Worm (Caenorhabditis elegans) whole organism, late embryonic: ENCODE results near the gene sre-54.

Experiments
- C38D4.7 ChIP-seq: fragments of 200-800 bp; sonication (Bioruptor generic); optimal IDR thresholded peaks from 2 replicates; lab custom pipeline; 2018; ENCODE audit warnings: mild to moderate bottlenecking, missing genetic modification characterization, moderate library complexity, missing compliant biosample characterization
- ceh-14 ChIP-seq: sonication (generic microtip); optimal IDR thresholded peaks from 2 replicates; lab custom pipeline; 2016; ENCODE audit warnings: missing genotype, missing genetic modification characterization, missing compliant biosample characterization
- gmeb-2 ChIP-seq: sonication (generic microtip); optimal IDR thresholded peaks from 2 replicates; lab custom pipeline; 2016; ENCODE audit warnings: missing genetic modification characterization, inconsistent platforms, missing compliant biosample characterization
- npax-4 ChIP-seq: sonication (generic microtip); optimal IDR thresholded peaks from 2 replicates; lab custom pipeline; 2016; ENCODE audit warnings: missing genetic modification characterization, missing compliant biosample characterization
- odd-2 ChIP-seq: sonication (generic microtip); optimal IDR thresholded peaks from 2 replicates; lab custom pipeline; 2017; ENCODE audit warnings: antibody characterized with exemption, mild to moderate bottlenecking, missing genetic modification characterization, missing compliant biosample characterization
- pha-2 ChIP-seq: sonication (generic microtip); optimal IDR thresholded peaks from 2 replicates; lab custom pipeline; 2017; ENCODE audit warnings: mild to moderate bottlenecking, missing genetic modification characterization, missing compliant biosample characterization
- pha-4 ChIP-seq: fragments of 150-350 bp; optimal IDR thresholded peaks from 2 replicates; lab custom pipeline; 2018; ENCODE audit warnings: missing biosample characterization, missing genetic modification reagents, missing genetic modification characterization
- ttx-3 ChIP-seq: sonication (generic microtip); optimal IDR thresholded peaks from 2 replicates; lab custom pipeline; 2016; ENCODE audit warnings: missing genetic modification reagents, missing genetic modification characterization, missing compliant biosample characterization
- unc-55 ChIP-seq: sonication (generic microtip); optimal IDR thresholded peaks from 2 replicates; lab custom pipeline; 2017; ENCODE audit warnings: missing biosample characterization, missing genetic modification reagents, missing genetic modification characterization

- no peak for TF ChIP-seq ceh-14
- no peak for TF ChIP-seq odd-2 (tag; lab: Kevin White, UChicago)
- TF ChIP-seq gmeb-2 (tag; lab: Kevin White, UChicago): no peak
- no peak for TF ChIP-seq pha-2 (tag; lab: Kevin White, UChicago)
- no peak for TF ChIP-seq C38D4.7 (GFP tag; lab: Kevin White, UChicago)
- TF ChIP-seq pha-4 (tag; lab: Kevin White, UChicago): no peak
- no peak for TF ChIP-seq unc-55
- TF ChIP-seq npax-4 (tag; lab: Kevin White, UChicago): no peak
- TF ChIP-seq ttx-3 (tag; lab: Kevin White, UChicago): no peak
Observed at ce11 chrII:12301233-12301632, 31.5 kb upstream of the sre-54 start.
